Fruit fly (Drosophila melanogaster): ENCODE results near the gene CG10336.

The CG10336 gene

dm6 chr2L:18653328-18653675 lies 36.0 kb upstream of the CG10336 start (continued):
- TF ChIP-seq Lim3 (GFP tag; IDR thresholded peaks at IDR 0.05) (no peak), E2f1 (GFP tag; IDR thresholded peaks at IDR 0.05) (peak; percentile 58), CG4328 (GFP tag; optimal IDR thresholded peaks at IDR 0.05) (no peak), jing (GFP tag; optimal IDR thresholded peaks at IDR 0.05) (peak; percentile 72), Side (GFP tag; optimal IDR thresholded peaks at IDR 0.05) (peak; percentile 52), az2 (GFP tag; optimal IDR thresholded peaks at IDR 0.05) (peak; percentile 50), fd102C (GFP tag; optimal IDR thresholded peaks at IDR 0.05) (no peak), aop (GFP tag; IDR thresholded peaks at IDR 0.05) (no peak), stwl (tag; optimal IDR thresholded peaks at IDR 0.05) (peak; percentile 17), kay (GFP tag; optimal IDR thresholded peaks at IDR 0.05) (peak; percentile 59), pnt (GFP tag; optimal IDR thresholded peaks at IDR 0.05) (peak; percentile 33), Dip2 (GFP tag; IDR thresholded peaks at IDR 0.05) (no peak), nau (GFP tag; optimal IDR thresholded peaks at IDR 0.05) (peak; percentile 52), ato (GFP tag; IDR thresholded peaks at IDR 0.05; ENCODE audit: partially characterized antibody) (no peak), ttk (GFP tag; IDR thresholded peaks at IDR 0.05) (peak; percentile 75), CG3995 (GFP tag; optimal IDR thresholded peaks at IDR 0.05) (no peak), CkIIα-i1 (GFP tag; IDR thresholded peaks at IDR 0.05) (no peak), CG9876 (GFP tag; optimal IDR thresholded peaks at IDR 0.05) (no peak), CG4424 (GFP tag; optimal IDR thresholded peaks at IDR 0.05) (peak; percentile 83), dmrt11E (tag; optimal IDR thresholded peaks at IDR 0.05) (peak; percentile 70), Adf1 (GFP tag; IDR thresholded peaks at IDR 0.05) (no peak), h (optimal IDR thresholded peaks at IDR 0.05) (no peak), Gug (GFP tag; IDR thresholded peaks at IDR 0.05) (peak; percentile 49; the same call in 2 of the 4 replicates), YL-1 (GFP tag; optimal IDR thresholded peaks at IDR 0.05) (no peak), chif (GFP tag; optimal IDR thresholded peaks at IDR 0.05) (peak; percentile 42 to 80), org-1 (GFP tag; optimal IDR thresholded peaks at IDR 0.05) (peak; percentile 15), NFAT (GFP tag; IDR thresholded peaks at IDR 0.05) (0 out of 2 replicates have a peak, but pooled peaks have one; percentile 38), ash1 (GFP tag; optimal IDR thresholded peaks at IDR 0.05) (no peak), ci (GFP tag; IDR thresholded peaks at IDR 0.05) (peak; percentile 87), Blimp-1 (GFP tag; optimal IDR thresholded peaks at IDR 0.05) (peak; percentile 86), nmo (GFP tag; optimal IDR thresholded peaks at IDR 0.05) (peak; percentile 90), NC2β (GFP tag; optimal IDR thresholded peaks at IDR 0.05) (peak; percentile 21), mirr (GFP tag; optimal IDR thresholded peaks at IDR 0.05) (no peak), schlank (tag; optimal IDR thresholded peaks at IDR 0.05) (no peak), her (GFP tag; optimal IDR thresholded peaks at IDR 0.05) (peak; percentile 39), Xrp1 (GFP tag; IDR thresholded peaks at IDR 0.05) (peak; percentile 92), al (GFP tag; IDR thresholded peaks at IDR 0.05) (no peak), Hmx (GFP tag; optimal IDR thresholded peaks at IDR 0.05) (no peak), CG12104 (GFP tag; optimal IDR thresholded peaks at IDR 0.05) (peak; percentile 52), MESR4 (GFP tag; optimal IDR thresholded peaks at IDR 0.05) (no peak), tll (GFP tag; optimal IDR thresholded peaks at IDR 0.05) (peak in 1 of 2 experiments; percentile 4), CG3407 (GFP tag; optimal IDR thresholded peaks at IDR 0.05) (peak; percentile 41), zf30C (GFP tag; optimal IDR thresholded peaks at IDR 0.05) (no peak), z (GFP tag; IDR thresholded peaks at IDR 0.05) (peak; percentile 41; the same call in 1 of the 3 replicates), mam (GFP tag; optimal IDR thresholded peaks at IDR 0.05) (peak; percentile 57), dati (GFP tag; IDR thresholded peaks at IDR 0.05) (peak; percentile 43; the same call in 1 of the 2 replicates), CG6254 (GFP tag; optimal IDR thresholded peaks at IDR 0.05) (peak; percentile 78), Usf (GFP tag; optimal IDR thresholded peaks at IDR 0.05) (peak; percentile 40), da (GFP tag; optimal IDR thresholded peaks at IDR 0.05) (no peak), odd (GFP tag; optimal IDR thresholded peaks at IDR 0.05) (no peak), CG9817 (tag; optimal IDR thresholded peaks at IDR 0.05) (no peak), CG16815 (GFP tag; optimal IDR thresholded peaks at IDR 0.05) (no peak)
